Worm (Caenorhabditis elegans) whole organism, early embryonic: Measurements from ENCODE around the gene srd-35.
A peak's percentile ranks its signal among the peaks of the same experiment; 100 is the strongest.

Experiments
- B0310.2 ChIP-seq: sonication (generic microtip); optimal IDR thresholded peaks from 2 replicates; lab custom pipeline; 2016; ENCODE audit warnings: mild to moderate bottlenecking, missing genetic modification characterization, missing compliant biosample characterization
- F13C5.2 ChIP-seq: sonication (generic microtip); optimal IDR thresholded peaks from 2 replicates; lab custom pipeline; 2017; ENCODE audit warnings: mild to moderate bottlenecking, missing genetic modification characterization, inconsistent platforms, missing compliant biosample characterization
- aly-1 ChIP-seq: sonication (generic microtip); optimal IDR thresholded peaks from 2 replicates; lab custom pipeline; 2016; ENCODE audit warnings: missing genetic modification characterization, missing compliant biosample characterization
- ama-1 ChIP-seq: fragments of 150-350 bp; optimal IDR thresholded peaks from 2 replicates; lab custom pipeline; 2014
- ceh-13 ChIP-seq: fragments of 200-800 bp; sonication (Bioruptor generic); optimal IDR thresholded peaks from 2 replicates; lab custom pipeline; 2018; ENCODE audit warnings: mild to moderate bottlenecking, missing genetic modification characterization, missing compliant biosample characterization
- ceh-36 ChIP-seq: sonication (generic microtip); optimal IDR thresholded peaks from 2 replicates; lab custom pipeline; 2016; ENCODE audit warnings: missing genetic modification characterization, inconsistent platforms, missing compliant biosample characterization
- ets-7 ChIP-seq: sonication (generic microtip); optimal IDR thresholded peaks from 2 replicates; lab custom pipeline; 2016; ENCODE audit warnings: missing genotype, missing genetic modification characterization, missing compliant biosample characterization
- flt-1 ChIP-seq: fragments of 200-800 bp; sonication (Bioruptor generic); IDR thresholded peaks from 2 replicates; pipeline ENCODE4 v1.3.6; 2022; ENCODE audit warnings: missing genetic modification characterization, missing compliant biosample characterization
- hmbx-1 ChIP-seq: sonication (generic microtip); optimal IDR thresholded peaks from 2 replicates; lab custom pipeline; 2016; ENCODE audit warnings: mild to moderate bottlenecking, missing genetic modification characterization, missing compliant biosample characterization
- hmg-4 ChIP-seq: fragments of 200-800 bp; sonication (Bioruptor generic); optimal IDR thresholded peaks from 2 replicates; lab custom pipeline; 2018; ENCODE audit warnings: mild to moderate bottlenecking, missing genetic modification characterization, missing compliant biosample characterization
- hnd-1 ChIP-seq: sonication (generic microtip); optimal IDR thresholded peaks from 2 replicates; lab custom pipeline; 2016; ENCODE audit warnings: missing genetic modification characterization, missing compliant biosample characterization
- pes-1 ChIP-seq: fragments of 200-800 bp; sonication (Bioruptor generic); IDR thresholded peaks from 2 replicates; pipeline ENCODE4 v1.3.6; 2022; ENCODE audit warnings: missing genetic modification reagents, missing genetic modification characterization, missing compliant biosample characterization
- scrt-1 ChIP-seq: fragments of 200-800 bp; sonication (Bioruptor generic); IDR thresholded peaks from 2 replicates; pipeline ENCODE4 v1.3.6; 2022; ENCODE audit warnings: missing genetic modification characterization, missing compliant biosample characterization
- sea-1 ChIP-seq: fragments of 200-800 bp; sonication (Bioruptor generic); conservative IDR thresholded peaks from 2 replicates; pipeline ENCODE4 v1.3.6; 2022; ENCODE audit warnings: missing genetic modification characterization, missing compliant biosample characterization
- tbx-11 ChIP-seq: fragments of 200-800 bp; sonication (Bioruptor generic); IDR thresholded peaks from 2 replicates; pipeline ENCODE4 v1.3.6; 2022; ENCODE audit warnings: missing genetic modification characterization, missing compliant biosample characterization
- tbx-37 ChIP-seq: fragments of 200-800 bp; sonication (Bioruptor generic); conservative IDR thresholded peaks from 2 replicates; pipeline ENCODE4 v1.3.6; 2022; ENCODE audit warnings: missing genetic modification reagents, missing genetic modification characterization, missing compliant biosample characterization
- tra-4 ChIP-seq: sonication (generic microtip); optimal IDR thresholded peaks from 2 replicates; lab custom pipeline; 2017; ENCODE audit warnings: missing genetic modification characterization, missing compliant biosample characterization

Gene srd-35

ce11 chrV:12997422-12997821 is 33.2 kb downstream of the srd-35 start, which contains the start of gene far-3:
far-3 (minus strand) TSS chrV:12997522.
- TF ChIP-seq flt-1 (GFP tag; lab: Robert Waterston, UW) (no peak), ets-7 (tag; lab: Kevin White, UChicago) (no peak), ceh-13 (no peak), tbx-11 (no peak), B0310.2 (no peak), ama-1 (lab: Kevin White, UChicago) (no peak), ceh-36 (tag; lab: Kevin White, UChicago) (no peak), sea-1 (GFP tag; lab: Robert Waterston, UW) (no peak), F13C5.2 (no peak), hnd-1 (tag; lab: Kevin White, UChicago) (no peak), pes-1 (no peak), tra-4 (no peak), aly-1 (tag; lab: Kevin White, UChicago) (no peak), scrt-1 (GFP tag; lab: Robert Waterston, UW) (no peak), hmbx-1 (tag; lab: Kevin White, UChicago) (no peak), tbx-37 (no peak), hmg-4 (no peak)

ce11 chrV:12999559-12999958 is 35.4 kb downstream of the srd-35 start, which contains the start of gene far-4:
far-4 (minus strand) TSS chrV:12999659.
- TF ChIP-seq hmg-4 (no peak), tra-4 (no peak), ceh-13 (no peak), hmbx-1 (tag; lab: Kevin White, UChicago) (no peak), F13C5.2 (no peak), pes-1 (no peak), tbx-37 (no peak), flt-1 (GFP tag; lab: Robert Waterston, UW) (no peak), hnd-1 (tag; lab: Kevin White, UChicago) (no peak), sea-1 (GFP tag; lab: Robert Waterston, UW) (no peak), ama-1 (lab: Kevin White, UChicago) (no peak), ets-7 (tag; lab: Kevin White, UChicago) (no peak), ceh-36 (tag; lab: Kevin White, UChicago) (no peak), scrt-1 (GFP tag; lab: Robert Waterston, UW) (no peak), aly-1 (tag; lab: Kevin White, UChicago) (no peak), tbx-11 (no peak), B0310.2 (no peak)

ce11 chrV:13000068-13000467 is 35.9 kb downstream of the srd-35 start:
- no peak for TF ChIP-seq B0310.2
- TF ChIP-seq ets-7 (tag; lab: Kevin White, UChicago): no peak
- TF ChIP-seq tbx-37: no peak
- TF ChIP-seq ama-1 (lab: Kevin White, UChicago): no peak
- no peak for TF ChIP-seq hnd-1 (tag; lab: Kevin White, UChicago)
- no peak for TF ChIP-seq ceh-36 (tag; lab: Kevin White, UChicago)
- no peak for TF ChIP-seq flt-1 (GFP tag; lab: Robert Waterston, UW)
- no peak for TF ChIP-seq ceh-13
- TF ChIP-seq scrt-1 (GFP tag; lab: Robert Waterston, UW): no peak
- TF ChIP-seq tbx-11: no peak
- TF ChIP-seq F13C5.2: no peak
- no peak for TF ChIP-seq pes-1
- TF ChIP-seq hmbx-1 (tag; lab: Kevin White, UChicago): no peak
- no peak for TF ChIP-seq hmg-4
- no peak for TF ChIP-seq aly-1 (tag; lab: Kevin White, UChicago)
- no peak for TF ChIP-seq sea-1 (GFP tag; lab: Robert Waterston, UW)
- TF ChIP-seq tra-4: no peak

- no peak for TF ChIP-seq aly-1 (tag; lab: Kevin White, UChicago)
- TF ChIP-seq hmg-4: no peak
- no peak for TF ChIP-seq scrt-1 (GFP tag; lab: Robert Waterston, UW)
- TF ChIP-seq flt-1 (GFP tag; lab: Robert Waterston, UW): no peak
- TF ChIP-seq B0310.2: no peak
- no peak for TF ChIP-seq tbx-11
- TF ChIP-seq sea-1 (GFP tag; lab: Robert Waterston, UW): no peak
- no peak for TF ChIP-seq hmbx-1 (tag; lab: Kevin White, UChicago)
- TF ChIP-seq tra-4: no peak
- TF ChIP-seq tbx-37: no peak
- TF ChIP-seq F13C5.2: no peak
- TF ChIP-seq hnd-1 (tag; lab: Kevin White, UChicago): no peak
- TF ChIP-seq ama-1 (lab: Kevin White, UChicago): no peak
- TF ChIP-seq ets-7 (tag; lab: Kevin White, UChicago): no peak
- TF ChIP-seq ceh-13: no peak
- no peak for TF ChIP-seq ceh-36 (tag; lab: Kevin White, UChicago)
- TF ChIP-seq pes-1: no peak
These were observed 37.9 kb downstream of the srd-35 start, which contains the start of gene inft-2 for ce11 chrV:13002070-13002469. inft-2 (plus strand) TSS chrV:13002317.

- no peak for TF ChIP-seq ama-1 (lab: Kevin White, UChicago)
- peak; percentile 92 for TF ChIP-seq pes-1
- TF ChIP-seq flt-1 (GFP tag; lab: Robert Waterston, UW): peak; percentile 89
- peak; percentile 70 for TF ChIP-seq F13C5.2
- peak; percentile 89 for TF ChIP-seq sea-1 (GFP tag; lab: Robert Waterston, UW)
- peak; percentile 86 for TF ChIP-seq B0310.2
- peak; percentile 8 for TF ChIP-seq tra-4
- peak; percentile 88 for TF ChIP-seq aly-1 (tag; lab: Kevin White, UChicago)
- peak; percentile 91 for TF ChIP-seq scrt-1 (GFP tag; lab: Robert Waterston, UW)
- peak; percentile 84 for TF ChIP-seq ceh-36 (tag; lab: Kevin White, UChicago)
- peak; percentile 68 for TF ChIP-seq hmbx-1 (tag; lab: Kevin White, UChicago)
- TF ChIP-seq hnd-1 (tag; lab: Kevin White, UChicago): peak; percentile 82
- peak; percentile 76 for TF ChIP-seq ceh-13
- TF ChIP-seq ets-7 (tag; lab: Kevin White, UChicago): peak; percentile 86
- peak; percentile 88 for TF ChIP-seq hmg-4
- peak; percentile 83 for TF ChIP-seq tbx-37
- TF ChIP-seq tbx-11: peak; percentile 88
These were observed 39.2 kb downstream of the srd-35 start for ce11 chrV:13003378-13003777.

DNA sequence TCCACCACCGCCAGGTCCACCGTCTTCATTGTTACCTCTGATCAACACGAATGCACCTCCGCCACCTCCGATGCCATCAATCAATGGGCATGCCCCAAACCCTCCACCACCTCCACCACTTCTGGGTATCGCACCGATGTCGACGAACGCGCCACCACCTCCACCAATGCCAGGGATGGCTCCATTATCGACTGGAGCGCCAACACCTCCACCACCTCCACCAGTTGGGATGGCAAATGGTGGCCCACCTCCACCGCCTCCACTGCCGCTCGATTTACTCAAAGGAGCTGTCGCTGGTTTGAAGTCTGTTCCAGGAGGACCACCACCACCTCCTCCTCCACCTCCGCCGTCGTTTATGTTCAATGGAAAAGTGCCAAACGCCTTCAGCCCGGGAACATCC is 40.2 kb downstream of the srd-35 start:
- TF ChIP-seq B0310.2: no peak
- TF ChIP-seq ama-1 (lab: Kevin White, UChicago): no peak
- no peak for TF ChIP-seq ceh-36 (tag; lab: Kevin White, UChicago)
- TF ChIP-seq flt-1 (GFP tag; lab: Robert Waterston, UW): no peak
- TF ChIP-seq tra-4: no peak
- TF ChIP-seq F13C5.2: no peak
- no peak for TF ChIP-seq pes-1
- TF ChIP-seq scrt-1 (GFP tag; lab: Robert Waterston, UW): no peak
- TF ChIP-seq tbx-11: no peak
- TF ChIP-seq hmbx-1 (tag; lab: Kevin White, UChicago): no peak
- TF ChIP-seq hmg-4: no peak
- TF ChIP-seq ets-7 (tag; lab: Kevin White, UChicago): no peak
- no peak for TF ChIP-seq hnd-1 (tag; lab: Kevin White, UChicago)

DNA sequence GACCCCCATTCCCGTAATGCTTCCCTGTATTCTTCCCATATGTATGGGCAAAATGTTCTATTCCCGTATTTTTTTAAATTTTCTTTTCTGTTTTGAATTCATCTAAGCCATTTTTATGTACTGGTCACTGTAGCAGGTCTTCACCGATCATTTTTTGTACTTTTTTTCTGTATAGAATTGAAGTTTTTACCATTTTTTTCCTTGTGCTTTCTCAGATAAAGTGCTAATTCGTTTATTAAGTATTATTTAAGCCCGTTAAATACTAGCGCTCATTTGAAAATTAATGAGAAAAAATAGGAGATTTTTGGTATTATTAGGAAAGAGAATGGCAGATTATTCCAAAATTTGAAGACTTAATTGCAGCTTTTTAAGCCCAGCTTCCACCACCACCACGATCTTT is 42.6 kb downstream of the srd-35 start:
- TF ChIP-seq scrt-1 (GFP tag; lab: Robert Waterston, UW) (no peak), ceh-36 (tag; lab: Kevin White, UChicago) (no peak), aly-1 (tag; lab: Kevin White, UChicago) (no peak)
